Worm (Caenorhabditis elegans) whole organism, L1 larva: Measurements from ENCODE around the gene ZK829.9.

Source experiments
- C04F5.9 ChIP-seq: sonication (generic microtip); optimal IDR thresholded peaks from 2 replicates; lab custom pipeline; 2016; ENCODE audit warnings: missing genetic modification characterization, missing compliant biosample characterization
- C34B4.2 ChIP-seq: sonication (generic microtip); optimal IDR thresholded peaks from 2 replicates; lab custom pipeline; 2017; ENCODE audit warnings: mild to moderate bottlenecking, missing genetic modification characterization, missing compliant biosample characterization
- aly-2 ChIP-seq: fragments of 150-350 bp; optimal IDR thresholded peaks from 2 replicates; lab custom pipeline; 2014; ENCODE audit warnings: missing biosample characterization, missing genetic modification characterization
- blmp-1 ChIP-seq: fragments of 150-350 bp; optimal IDR thresholded peaks from 2 replicates; lab custom pipeline; 2014; ENCODE audit warnings: missing biosample characterization, missing genetic modification characterization
- ceh-63 ChIP-seq: fragments of 200-800 bp; sonication (Bioruptor generic); optimal IDR thresholded peaks from 2 replicates; lab custom pipeline; 2018; ENCODE audit warnings: mild to moderate bottlenecking, missing genetic modification characterization, missing compliant biosample characterization
- efl-3 ChIP-seq: fragments of 200-800 bp; sonication (Bioruptor generic); optimal IDR thresholded peaks from 2 replicates; lab custom pipeline; 2018; ENCODE audit warnings: mild to moderate bottlenecking, missing genetic modification characterization, missing compliant biosample characterization
- egl-27 ChIP-seq, 2 experiments: fragments of 150-350 bp in 1 of 2; sonication (generic microtip); optimal IDR thresholded peaks; 3 replicates each; lab custom pipeline; 2017 to 2018; ENCODE audit warnings: missing biosample characterization in 2 of 2, missing genetic modification characterization in 2 of 2, missing genetic modification reagents in 2 of 2
- elt-2 ChIP-seq: sonication (generic microtip); optimal IDR thresholded peaks from 2 replicates; lab custom pipeline; 2016; ENCODE audit warnings: missing genetic modification characterization, mild to moderate bottlenecking, inconsistent platforms, missing compliant biosample characterization, missing genetic modification reagents
- elt-3 ChIP-seq, 6 experiments: fragments of 150-350 bp in 1 of 6; sonication (generic microtip); optimal IDR thresholded peaks; 2 replicates each; lab custom pipeline; 2017 to 2018; ENCODE audit warnings: missing biosample characterization in 6 of 6, missing genetic modification characterization in 6 of 6, inconsistent platforms in 1 of 6
- ets-5 ChIP-seq: fragments of 200-800 bp; sonication (Bioruptor generic); IDR thresholded peaks from 2 replicates; pipeline ENCODE4 v1.3.6; 2022; ENCODE audit warnings: missing genetic modification characterization, missing compliant biosample characterization
- irx-1 ChIP-seq: sonication (generic microtip); optimal IDR thresholded peaks from 2 replicates; lab custom pipeline; 2016; ENCODE audit warnings: missing genetic modification characterization, missing compliant biosample characterization
- lin-14 ChIP-seq: fragments of 200-800 bp; sonication (Bioruptor generic); optimal IDR thresholded peaks from 2 replicates; lab custom pipeline; 2018; ENCODE audit warnings: mild to moderate bottlenecking, missing genetic modification characterization, moderate library complexity, missing compliant biosample characterization
- lin-35 ChIP-seq, 2 experiments: fragments of 150-350 bp; optimal IDR thresholded peaks; 2 replicates each; lab custom pipeline; 2014; ENCODE audit warnings: missing biosample characterization in 2 of 2, missing genetic modification characterization in 2 of 2, missing genetic modification reagents in 2 of 2
- lin-39 ChIP-seq: fragments of 150-350 bp; optimal IDR thresholded peaks from 2 replicates; lab custom pipeline; 2014; ENCODE audit warnings: missing biosample characterization, missing genetic modification reagents, missing genetic modification characterization
- lsy-2 ChIP-seq, 2 experiments: fragments of 150-350 bp; optimal IDR thresholded peaks; 2 replicates each; lab custom pipeline; 2014; ENCODE audit warnings: missing biosample characterization in 2 of 2, missing genetic modification characterization in 2 of 2
- mef-2 ChIP-seq: fragments of 150-350 bp; optimal IDR thresholded peaks from 2 replicates; lab custom pipeline; 2014; ENCODE audit warnings: missing biosample characterization, missing genetic modification characterization
- nhr-12 ChIP-seq: sonication (generic microtip); optimal IDR thresholded peaks from 2 replicates; lab custom pipeline; 2017; ENCODE audit warnings: missing biosample characterization, missing genetic modification characterization
- nhr-20 ChIP-seq: sonication (generic microtip); optimal IDR thresholded peaks from 2 replicates; lab custom pipeline; 2016; ENCODE audit warnings: mild to moderate bottlenecking, missing genetic modification characterization, missing compliant biosample characterization
- nhr-71 ChIP-seq: sonication (generic microtip); optimal IDR thresholded peaks from 2 replicates; lab custom pipeline; 2016; ENCODE audit warnings: mild to moderate bottlenecking, missing genetic modification characterization, moderate library complexity, missing compliant biosample characterization
- nhr-76 ChIP-seq: sonication (generic microtip); optimal IDR thresholded peaks from 2 replicates; lab custom pipeline; 2017; ENCODE audit warnings: missing biosample characterization, missing genetic modification characterization
- nhr-85 ChIP-seq: sonication (generic microtip); peaks from one replicate; lab custom pipeline; 2016; ENCODE audit warnings: missing genetic modification characterization, inconsistent platforms, missing compliant biosample characterization
- nhr-90 ChIP-seq: sonication (generic microtip); optimal IDR thresholded peaks from 2 replicates; lab custom pipeline; 2016; ENCODE audit warnings: mild to moderate bottlenecking, missing genetic modification characterization, missing compliant biosample characterization; ENCODE audit not compliant: poor library complexity
- pag-3 ChIP-seq: sonication (generic microtip); optimal IDR thresholded peaks from 2 replicates; lab custom pipeline; 2017; ENCODE audit warnings: missing genetic modification characterization, mild to moderate bottlenecking, missing compliant biosample characterization, antibody characterized with exemption, borderline replicate concordance; ENCODE audit not compliant: insufficient read depth
- skn-1 ChIP-seq: fragments of 150-350 bp; optimal IDR thresholded peaks from 2 replicates; lab custom pipeline; 2014; ENCODE audit warnings: missing biosample characterization, missing genetic modification characterization
- snpc-4 ChIP-seq: fragments of 150-350 bp; optimal IDR thresholded peaks from 2 replicates; lab custom pipeline; 2014; ENCODE audit warnings: missing biosample characterization, missing genetic modification characterization
- snu-23 ChIP-seq: sonication (generic microtip); optimal IDR thresholded peaks from 2 replicates; lab custom pipeline; 2016; ENCODE audit warnings: missing genetic modification characterization, missing compliant biosample characterization
- tbx-2 ChIP-seq: sonication (generic microtip); optimal IDR thresholded peaks from 2 replicates; lab custom pipeline; 2016; ENCODE audit warnings: missing genetic modification characterization, missing compliant biosample characterization
- unc-130 ChIP-seq: fragments of 150-350 bp; optimal IDR thresholded peaks from 2 replicates; lab custom pipeline; 2017; ENCODE audit warnings: missing biosample characterization, missing genetic modification characterization, inconsistent platforms
- unc-98 ChIP-seq: fragments of 200-800 bp; sonication (Bioruptor generic); IDR thresholded peaks from 2 replicates; pipeline ENCODE4 v1.3.6; 2022; ENCODE audit warnings: missing genetic modification characterization, missing compliant biosample characterization
- zag-1 ChIP-seq: fragments of 150-350 bp; optimal IDR thresholded peaks from 2 replicates; lab custom pipeline; 2014; ENCODE audit warnings: missing biosample characterization, missing genetic modification characterization
- zip-4 ChIP-seq: fragments of 200-800 bp; sonication (Bioruptor generic); optimal IDR thresholded peaks from 2 replicates; lab custom pipeline; 2018; ENCODE audit warnings: mild to moderate bottlenecking, missing genetic modification characterization, moderate library complexity, missing compliant biosample characterization

Gene ZK829.9

DNA sequence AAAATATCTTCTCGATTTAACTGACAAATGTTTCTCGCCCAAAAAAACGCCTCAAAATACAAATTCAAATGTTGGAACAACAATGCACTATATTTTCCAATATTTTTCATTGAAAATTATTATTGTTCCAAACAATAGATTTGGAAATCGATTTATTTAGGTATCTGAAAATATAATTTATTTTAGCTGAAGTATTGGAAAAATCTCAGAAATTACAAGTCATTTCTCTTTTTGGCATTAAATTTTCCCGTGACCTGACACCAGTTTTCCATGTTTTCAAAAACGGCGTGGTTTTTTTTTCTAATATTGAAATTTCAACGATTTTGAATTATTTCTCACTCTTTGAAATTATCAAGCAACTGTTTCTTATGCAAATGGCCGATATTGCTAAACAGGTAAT lies 42.8 kb downstream of the ZK829.9 start, which contains the start of gene spe-17:
Gene spe-17, plus strand, starts transcription at position 301 of the 400 bp plus-strand sequence.
- TF ChIP-seq pag-3 (tag; lab: Kevin White, UChicago) (no peak), mef-2 (no peak), C04F5.9 (no peak), aly-2 (tag; lab: Kevin White, UChicago) (no peak), ceh-63 (GFP tag; lab: Kevin White, UChicago) (no peak)

DNA sequence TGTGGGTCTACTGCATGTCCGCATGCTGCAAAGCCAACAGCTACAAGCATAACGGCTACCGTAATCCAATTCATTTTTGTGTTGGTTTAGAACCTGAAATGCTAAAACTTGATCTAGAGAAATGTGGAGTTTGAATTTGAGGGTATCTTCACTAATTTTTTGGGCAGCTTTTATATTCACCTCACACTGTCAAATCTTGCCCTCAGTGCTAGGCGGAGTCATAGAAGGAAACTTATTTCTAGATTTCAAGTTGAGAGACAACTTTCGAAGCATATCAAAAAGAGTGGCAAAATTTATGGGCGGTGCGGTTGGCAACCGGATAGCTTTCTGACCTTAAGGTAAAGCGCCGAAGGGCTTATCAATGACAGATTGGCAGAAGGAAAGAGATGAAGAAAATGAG lies 45.3 kb downstream of the ZK829.9 start, which contains the start of gene lips-6:
Gene lips-6, minus strand, starts transcription at position 101 of the 400 bp plus-strand sequence.
- TF ChIP-seq efl-3 (GFP tag; lab: Kevin White, UChicago) (no peak), unc-98 (no peak), nhr-20 (tag; lab: Kevin White, UChicago) (no peak), lsy-2 (tag; optimal IDR thresholded peaks at IDR 0.05; lab: Kevin White, UChicago) (no peak), ceh-63 (GFP tag; lab: Kevin White, UChicago) (no peak), snpc-4 (tag; lab: Kevin White, UChicago) (no peak), skn-1 (tag; lab: Kevin White, UChicago) (no peak), elt-2 (tag; lab: Kevin White, UChicago) (no peak)

DNA sequence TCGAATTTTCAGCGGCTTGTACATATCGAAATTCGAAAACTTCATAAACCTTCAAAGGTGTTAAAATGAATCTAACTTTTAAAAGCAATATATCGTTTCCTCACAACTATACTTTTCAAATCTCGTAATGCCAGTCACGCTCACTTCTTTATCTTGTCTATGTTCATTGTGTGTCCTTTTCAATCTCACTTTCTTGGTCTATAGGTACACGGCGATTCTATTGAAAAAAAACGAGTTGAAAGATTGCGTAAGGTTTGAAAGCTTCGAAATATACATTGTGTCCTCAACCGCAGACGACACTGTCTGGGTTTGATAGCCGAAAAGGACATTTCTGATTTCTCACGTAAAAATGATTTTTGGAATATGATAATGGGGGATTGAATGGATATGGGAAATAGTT lies 48.6 kb downstream of the ZK829.9 start:
- TF ChIP-seq nhr-85 (tag; lab: Kevin White, UChicago), result peak; percentile 48
- no peak for TF ChIP-seq zip-4 (GFP tag; lab: Kevin White, UChicago)
- TF ChIP-seq blmp-1 (tag; lab: Kevin White, UChicago), result peak; percentile 74

DNA sequence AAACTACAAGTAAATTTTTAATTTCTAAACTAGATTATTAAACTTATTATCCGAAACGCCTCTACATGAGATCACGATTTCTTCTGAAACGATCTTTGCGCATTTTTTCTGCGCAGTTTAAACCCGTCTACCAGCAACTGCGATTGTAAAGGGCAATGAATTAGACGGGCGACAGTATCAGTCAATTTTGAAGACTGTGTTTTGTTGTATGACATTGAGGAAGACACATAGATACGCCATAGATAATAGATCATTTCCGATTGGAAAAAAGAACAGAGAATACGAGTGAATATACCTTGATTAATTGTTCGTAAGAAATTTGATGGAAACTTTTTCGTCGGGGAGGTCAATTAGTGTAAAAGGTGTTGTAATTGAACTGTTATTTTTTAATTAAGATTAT lies 51.0 kb downstream of the ZK829.9 start:
- no peak for TF ChIP-seq snpc-4 (tag; lab: Kevin White, UChicago)
- no peak for TF ChIP-seq aly-2 (tag; lab: Kevin White, UChicago)
- TF ChIP-seq nhr-12, result no peak
- TF ChIP-seq lin-39 (tag; lab: Kevin White, UChicago), result peak; percentile 14
- peak; percentile 43 for TF ChIP-seq nhr-90 (tag; lab: Kevin White, UChicago)
- TF ChIP-seq blmp-1 (tag; lab: Kevin White, UChicago), result peak; percentile 58
- peak in 5 of 6 experiments; percentile 6 to 64 (median 52) for TF ChIP-seq elt-3 (tag; optimal IDR thresholded peaks at IDR 0.05; lab: Kevin White, UChicago)
- no peak for TF ChIP-seq egl-27 (tag; optimal IDR thresholded peaks at IDR 0.05; lab: Kevin White, UChicago)
- TF ChIP-seq irx-1 (tag; lab: Kevin White, UChicago), result peak; percentile 37
- peak in 1 of 2 experiments; percentile 10 for TF ChIP-seq lin-35 (GFP tag; optimal IDR thresholded peaks at IDR 0.05; lab: Kevin White, UChicago)
- TF ChIP-seq tbx-2 (tag; lab: Kevin White, UChicago), result peak; percentile 9
- no peak for TF ChIP-seq zag-1 (tag; lab: Kevin White, UChicago)
- peak; percentile 79 for TF ChIP-seq lin-14
- peak; percentile 75 for TF ChIP-seq nhr-71
- peak; percentile 37 for TF ChIP-seq snu-23 (GFP tag; lab: Kevin White, UChicago)
- TF ChIP-seq unc-130 (tag; lab: Kevin White, UChicago), result no peak
- peak; percentile 94 for TF ChIP-seq nhr-85 (tag; lab: Kevin White, UChicago)
- peak; percentile 66 for TF ChIP-seq nhr-20 (tag; lab: Kevin White, UChicago)
- TF ChIP-seq ets-5 (GFP tag; lab: Robert Waterston, UW), result no peak
- TF ChIP-seq nhr-76 (tag; lab: Kevin White, UChicago), result no peak
- no peak for TF ChIP-seq C34B4.2 (tag; lab: Kevin White, UChicago)
